Worm (Caenorhabditis elegans): ENCODE measurements around the gene ostf-4.

Gene ostf-4

ce11 chrIII:10364656-10365055 lies 46.3 kb upstream of the ostf-4 start, which contains the start of gene tbc-8:
Gene tbc-8 (plus strand): TSS chrIII:10364956.
- TF ChIP-seq ama-1 (optimal IDR thresholded peaks at IDR 0.05) (no peak), lin-39 (tag; optimal IDR thresholded peaks at IDR 0.05) (no peak), zag-1 (tag; optimal IDR thresholded peaks at IDR 0.05) (no peak)

- TF ChIP-seq ztf-4 (tag; optimal IDR thresholded peaks at IDR 0.05) = no peak
- no peak for TF ChIP-seq gmeb-1 (tag; optimal IDR thresholded peaks at IDR 0.05)
- no peak for TF ChIP-seq mdl-1 (tag; optimal IDR thresholded peaks at IDR 0.05)
- TF ChIP-seq egl-27 (tag; optimal IDR thresholded peaks at IDR 0.05) = no peak
- TF ChIP-seq zag-1 (tag; optimal IDR thresholded peaks at IDR 0.05) = no peak
- peak in 1 of 2 experiments; percentile 47 for TF ChIP-seq lsy-2 (tag; optimal IDR thresholded peaks at IDR 0.05)
- TF ChIP-seq nhr-25 (tag; optimal IDR thresholded peaks at IDR 0.05) = no peak
- no peak for TF ChIP-seq ZK546.5 (tag; optimal IDR thresholded peaks at IDR 0.05)
Measured at ce11 chrIII:10362920-10363319, 44.6 kb upstream of the ostf-4 start.

ce11 chrIII:10361456-10361855 lies 43.1 kb upstream of the ostf-4 start:
- TF ChIP-seq sem-4 (tag; optimal IDR thresholded peaks at IDR 0.05) (no peak), C34F6.9 (tag; optimal IDR thresholded peaks at IDR 0.05) (no peak), lsy-2 (tag; optimal IDR thresholded peaks at IDR 0.05) (no peak), nhr-129 (tag; optimal IDR thresholded peaks at IDR 0.05) (no peak), nhr-12 (tag; optimal IDR thresholded peaks at IDR 0.05) (no peak)

ce11 chrIII:10359916-10360315 lies 41.6 kb upstream of the ostf-4 start:
- no peak for TF ChIP-seq F13H6.1 (tag; optimal IDR thresholded peaks at IDR 0.05)
- no peak for TF ChIP-seq sem-4 (tag; optimal IDR thresholded peaks at IDR 0.05)
- no peak for TF ChIP-seq sma-9 (GFP tag; optimal IDR thresholded peaks at IDR 0.05)
- no peak for TF ChIP-seq sma-9 (tag; optimal IDR thresholded peaks at IDR 0.05)
- no peak for TF ChIP-seq nhr-129 (tag; optimal IDR thresholded peaks at IDR 0.05)
- no peak for TF ChIP-seq nhr-10 (tag; optimal IDR thresholded peaks at IDR 0.05)
- no peak for TF ChIP-seq Y55F3AM.14 (GFP tag; optimal IDR thresholded peaks at IDR 0.05)
- TF ChIP-seq ZK546.5 (tag; optimal IDR thresholded peaks at IDR 0.05) = no peak
- TF ChIP-seq sma-3 (GFP tag; optimal IDR thresholded peaks at IDR 0.05) = no peak
- TF ChIP-seq ztf-1 (GFP tag; conservative IDR thresholded peaks at IDR 0.05) = no peak
- no peak for TF ChIP-seq elt-3 (tag; optimal IDR thresholded peaks at IDR 0.05)
- no peak for TF ChIP-seq R02D3.7 (tag; optimal IDR thresholded peaks at IDR 0.05)
- TF ChIP-seq zag-1 (tag; optimal IDR thresholded peaks at IDR 0.05) = no peak
- TF ChIP-seq lsy-2 (tag; optimal IDR thresholded peaks at IDR 0.05) = no peak
- no peak for TF ChIP-seq nhr-6 (tag; optimal IDR thresholded peaks at IDR 0.05)
- no peak for TF ChIP-seq alr-1 (tag; optimal IDR thresholded peaks at IDR 0.05)

- TF ChIP-seq ceh-82 (tag; optimal IDR thresholded peaks at IDR 0.05) (no peak), C34F6.9 (tag; optimal IDR thresholded peaks at IDR 0.05) (peak; percentile 31), crh-2 (tag; optimal IDR thresholded peaks at IDR 0.05) (peak; percentile 6)
Measured at ce11 chrIII:10358751-10359150, 40.4 kb upstream of the ostf-4 start.

ce11 chrIII:10357598-10358186 lies 39.3 kb upstream of the ostf-4 start, which contains the start of gene umps-1:
Gene umps-1 (minus strand): TSS chrIII:10357648.
- TF ChIP-seq egl-27 (tag; optimal IDR thresholded peaks at IDR 0.05) = no peak
- TF ChIP-seq dmd-4 (tag; optimal IDR thresholded peaks at IDR 0.05) = no peak
- no peak for TF ChIP-seq elt-3 (tag; optimal IDR thresholded peaks at IDR 0.05)
- no peak for TF ChIP-seq ceh-16 (tag; optimal IDR thresholded peaks at IDR 0.05)
- peak; percentile 80 for TF ChIP-seq sma-3 (GFP tag; optimal IDR thresholded peaks at IDR 0.05)
- peak; percentile 37 for TF ChIP-seq F13H6.1 (tag; optimal IDR thresholded peaks at IDR 0.05)
- no peak for TF ChIP-seq ztf-1 (GFP tag; conservative IDR thresholded peaks at IDR 0.05)
- TF ChIP-seq sem-4 (tag; optimal IDR thresholded peaks at IDR 0.05) = peak; percentile 74
- TF ChIP-seq ceh-82 (tag; optimal IDR thresholded peaks at IDR 0.05) = no peak
- TF ChIP-seq gmeb-1 (tag; optimal IDR thresholded peaks at IDR 0.05) = peak; percentile 98
- no peak for TF ChIP-seq ztf-11 (tag; optimal IDR thresholded peaks at IDR 0.05)
- TF ChIP-seq elt-1 (tag; optimal IDR thresholded peaks at IDR 0.05) = no peak
- TF ChIP-seq nhr-21 (tag; optimal IDR thresholded peaks at IDR 0.05) = peak; percentile 71
- TF ChIP-seq aly-2 (tag; optimal IDR thresholded peaks at IDR 0.05) = no peak
- TF ChIP-seq nhr-237 (tag; optimal IDR thresholded peaks at IDR 0.05) = no peak
- no peak for TF ChIP-seq mbf-1 (tag; optimal IDR thresholded peaks at IDR 0.05)
- peak; percentile 50 for TF ChIP-seq fos-1 (tag; optimal IDR thresholded peaks at IDR 0.05)
- TF ChIP-seq zag-1 (tag; optimal IDR thresholded peaks at IDR 0.05) = no peak
- TF ChIP-seq nhr-129 (tag; optimal IDR thresholded peaks at IDR 0.05) = peak; percentile 63
- TF ChIP-seq lin-13 (GFP tag; optimal IDR thresholded peaks at IDR 0.05) = peak; percentile 72
- no peak for TF ChIP-seq nhr-77 (tag; optimal IDR thresholded peaks at IDR 0.05)
- no peak for TF ChIP-seq nhr-11 (tag; optimal IDR thresholded peaks at IDR 0.05)
- TF ChIP-seq alr-1 (tag; optimal IDR thresholded peaks at IDR 0.05) = no peak
- TF ChIP-seq mdl-1 (tag; optimal IDR thresholded peaks at IDR 0.05) = no peak
- TF ChIP-seq ZK546.5 (tag; optimal IDR thresholded peaks at IDR 0.05) = no peak
- peak; percentile 82 for TF ChIP-seq unc-55 (GFP tag; optimal IDR thresholded peaks at IDR 0.05)
- TF ChIP-seq sma-9 (GFP tag; optimal IDR thresholded peaks at IDR 0.05) = peak; percentile 69
- TF ChIP-seq sma-9 (tag; optimal IDR thresholded peaks at IDR 0.05) = no peak
- TF ChIP-seq nhr-23 (tag; optimal IDR thresholded peaks at IDR 0.05) = no peak
- TF ChIP-seq ama-1 (optimal IDR thresholded peaks at IDR 0.05) = no peak
- TF ChIP-seq lsy-2 (tag; optimal IDR thresholded peaks at IDR 0.05) = peak; percentile 93 to 99

All from whole organism, L2 larva.